Fruit fly (Drosophila melanogaster) whole organism, wandering third instar larva: Measurements from ENCODE around the gene Sem1.
A peak's percentile ranks its signal among the peaks of the same experiment; 100 is the strongest.

Experiments
- Abd-B ChIP-seq: fragments of >200 bp; optimal IDR thresholded peaks from 2 replicates; lab custom pipeline; 2017; ENCODE audit warnings: missing biosample characterization, missing genetic modification characterization
- CG32264 ChIP-seq: fragments of 200-800 bp; sonication (Bioruptor generic); optimal IDR thresholded peaks from 2 replicates; lab custom pipeline; 2016; ENCODE audit warnings: missing biosample characterization, missing genetic modification characterization
- CrebA ChIP-seq: fragments of 200-800 bp; sonication (Bioruptor generic); optimal IDR thresholded peaks from 2 replicates; lab custom pipeline; 2016; ENCODE audit warnings: missing biosample characterization, mild to moderate bottlenecking, missing genetic modification characterization, borderline replicate concordance
- HLH106 ChIP-seq: fragments of 200-800 bp; optimal IDR thresholded peaks from 3 replicates; lab custom pipeline; 2019; ENCODE audit warnings: missing biosample characterization, mild to moderate bottlenecking, missing genetic modification characterization, moderate library complexity
- Hnf4 ChIP-seq: fragments of 200-800 bp; sonication (Bioruptor generic); optimal IDR thresholded peaks from 2 replicates; lab custom pipeline; 2016; ENCODE audit warnings: missing biosample characterization, mild to moderate bottlenecking, missing genetic modification characterization
- br ChIP-seq: fragments of 200-800 bp; sonication (Bioruptor generic); optimal IDR thresholded peaks from 2 replicates; lab custom pipeline; 2016; ENCODE audit warnings: missing biosample characterization, missing genetic modification characterization
- brk ChIP-seq: fragments of 200-800 bp; sonication (Bioruptor generic); optimal IDR thresholded peaks from 2 replicates; lab custom pipeline; 2016; ENCODE audit warnings: missing biosample characterization, mild to moderate bottlenecking, missing genetic modification characterization
- foxo ChIP-seq, 2 experiments: fragments of 200-800 bp; sonication (Bioruptor generic); optimal IDR thresholded peaks; 2 replicates in 1 of 2; 3 replicates in 1 of 2; lab custom pipeline; 2016 to 2017; ENCODE audit warnings: missing biosample characterization in 2 of 2, missing genetic modification characterization in 2 of 2
- h ChIP-seq: fragments of 200-800 bp; sonication (Bioruptor generic); optimal IDR thresholded peaks from 3 replicates; lab custom pipeline; 2016; ENCODE audit warnings: missing biosample characterization, mild to moderate bottlenecking, missing genetic modification characterization
- lola ChIP-seq: fragments of >200 bp; optimal IDR thresholded peaks from 2 replicates; lab custom pipeline; 2017; ENCODE audit warnings: missing biosample characterization, missing genetic modification characterization
- psq ChIP-seq: fragments of 200-800 bp; sonication (Bioruptor generic); optimal IDR thresholded peaks from 3 replicates; lab custom pipeline; 2017; ENCODE audit warnings: missing biosample characterization, mild to moderate bottlenecking, missing genetic modification characterization, moderate library complexity
- woc ChIP-seq: sonication (Bioruptor generic); optimal IDR thresholded peaks from 2 replicates; lab custom pipeline; 2016; ENCODE audit warnings: missing biosample characterization, mild to moderate bottlenecking, missing genetic modification characterization

- TF ChIP-seq brk (no peak), lola (GFP tag; lab: Kevin White, UChicago) (no peak), HLH106 (peak; percentile 32), h (GFP tag; lab: Kevin White, UChicago) (no peak), br (GFP tag; lab: Kevin White, UChicago) (no peak), CrebA (GFP tag; lab: Kevin White, UChicago) (no peak), Abd-B (GFP tag; lab: Kevin White, UChicago) (no peak), psq (GFP tag; lab: Kevin White, UChicago) (peak; percentile 20), Hnf4 (no peak), CG32264 (GFP tag; lab: Kevin White, UChicago) (no peak), woc (GFP tag; lab: Kevin White, UChicago) (no peak), foxo (GFP tag; optimal IDR thresholded peaks at IDR 0.05; lab: Kevin White, UChicago) (peak in 1 of 2 experiments; percentile 28)
Observed at dm6 chr2L:7090922-7091321, 27.1 kb downstream of the Sem1 start.
